Fruit fly (Drosophila melanogaster): Measurements from ENCODE around the gene CG42541.

The CG42541 gene

DNA sequence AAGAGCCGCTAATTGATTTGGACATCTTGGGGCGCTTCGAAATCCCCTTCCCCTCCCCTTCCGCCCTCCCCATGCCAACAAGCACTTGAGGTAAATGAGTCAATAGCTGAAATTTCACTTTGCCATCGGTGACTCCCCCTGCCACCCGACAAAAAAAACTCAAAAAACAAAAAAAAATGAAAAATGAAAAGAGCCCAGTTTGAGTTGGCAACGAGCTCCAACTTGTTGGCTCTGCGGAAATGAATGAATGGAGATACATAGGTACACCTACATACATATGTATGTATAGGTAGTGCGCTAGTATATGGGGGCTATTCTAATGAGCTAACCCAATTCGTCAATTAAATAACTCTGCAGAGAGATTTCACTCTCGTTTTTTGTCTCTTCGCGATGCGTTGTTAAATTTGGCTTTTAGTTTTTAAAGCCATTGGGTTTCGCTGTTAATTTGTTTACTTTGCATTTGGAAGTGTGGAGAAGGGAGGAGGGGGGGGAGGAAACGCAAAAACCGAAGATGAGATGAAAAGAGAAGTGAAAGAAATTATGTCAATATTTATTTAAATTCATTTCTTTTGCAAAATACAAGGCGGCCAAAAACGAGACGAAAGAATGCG lies 42.7 kb downstream of the CG42541 start:
- TF ChIP-seq CTCF (optimal IDR thresholded peaks at IDR 0.05) (no peak), CG8478 (optimal IDR thresholded peaks at IDR 0.05) (no peak)

DNA sequence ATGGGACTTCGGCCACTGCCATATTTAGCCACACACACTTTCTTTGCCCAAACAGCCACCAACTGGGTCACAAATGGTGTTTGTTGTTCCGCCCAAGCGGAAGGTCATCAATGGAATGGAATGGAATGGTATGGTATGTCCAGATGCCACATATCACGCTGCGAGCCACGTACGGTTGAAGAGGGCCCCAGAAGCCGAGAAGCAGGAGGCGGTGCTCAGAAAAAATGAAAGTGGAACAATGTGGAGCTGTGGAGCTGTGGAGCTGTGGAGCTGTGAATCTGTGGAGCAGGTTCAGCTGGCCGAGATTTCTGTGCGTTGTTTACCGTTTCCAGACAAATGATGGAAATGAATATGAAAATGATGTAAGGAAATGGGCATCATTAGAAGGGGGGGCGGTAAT lies 43.6 kb downstream of the CG42541 start:
- TF ChIP-seq CG8478 (optimal IDR thresholded peaks at IDR 0.05): no peak
- no peak for TF ChIP-seq CTCF (optimal IDR thresholded peaks at IDR 0.05)

DNA sequence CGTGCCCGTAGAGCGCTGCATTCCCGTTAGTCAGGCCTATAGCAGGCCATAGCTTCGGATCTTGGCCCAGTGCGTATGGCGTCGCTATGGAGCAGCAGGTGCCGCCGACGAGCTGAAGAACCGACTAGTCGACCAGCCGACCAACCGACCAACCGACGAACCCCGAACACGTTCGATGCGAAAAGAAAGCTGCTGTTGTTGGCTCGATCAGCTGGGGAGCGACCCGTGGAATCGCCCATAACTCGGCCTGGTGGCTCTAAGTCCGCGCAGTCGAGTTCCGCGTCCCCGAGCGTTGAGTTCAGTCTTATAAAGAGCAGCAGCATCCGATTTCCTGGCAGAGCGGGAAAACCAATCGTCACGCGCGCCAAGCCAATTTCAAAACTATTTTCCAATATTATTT lies 46.5 kb downstream of the CG42541 start, which contains the start of gene CG15239:
Gene CG15239, plus strand, starts transcription at position 265 of the 400 bp plus-strand sequence.
- no peak for TF ChIP-seq CG8478 (optimal IDR thresholded peaks at IDR 0.05)
- TF ChIP-seq CTCF (optimal IDR thresholded peaks at IDR 0.05): no peak

DNA sequence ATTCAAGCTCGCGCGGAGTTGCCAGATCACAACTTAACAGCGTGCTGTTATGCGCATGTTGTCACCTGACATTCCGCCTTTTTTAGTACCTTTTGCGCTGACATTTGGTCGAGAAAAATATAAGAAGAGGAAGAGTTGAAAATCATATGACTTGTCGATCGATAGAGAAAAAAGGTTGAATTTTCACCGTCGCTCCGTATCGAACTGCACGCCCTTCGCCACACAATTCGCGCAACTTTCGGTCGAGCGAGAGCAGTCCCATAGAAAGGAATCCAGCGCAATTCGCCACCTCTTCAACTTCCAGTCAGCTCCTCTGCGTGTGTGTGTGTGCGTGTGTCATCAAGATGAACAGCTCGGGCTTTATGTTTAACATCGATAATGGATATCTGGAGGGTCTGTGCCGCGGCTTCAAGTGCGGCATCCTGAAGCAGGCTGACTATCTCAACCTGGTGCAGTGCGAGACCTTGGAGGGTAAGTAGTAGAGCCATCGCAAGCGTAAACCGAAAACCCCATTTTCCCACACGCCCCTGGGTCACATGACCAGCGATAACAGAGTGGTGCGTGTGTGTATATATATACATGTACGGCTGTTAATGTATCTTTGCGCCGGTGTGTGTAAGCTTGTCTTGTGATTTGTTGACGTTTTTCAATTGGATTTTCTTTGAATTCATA lies 49.6 kb downstream of the CG42541 start, which contains the start of gene VhaAC39-1:
Gene VhaAC39-1, plus strand, starts transcription at position 104 of the 672 bp plus-strand sequence.
- TF ChIP-seq CTCF (optimal IDR thresholded peaks at IDR 0.05) (peak in 1 of 2 experiments; percentile 19), CG8478 (optimal IDR thresholded peaks at IDR 0.05) (no peak)

DNA sequence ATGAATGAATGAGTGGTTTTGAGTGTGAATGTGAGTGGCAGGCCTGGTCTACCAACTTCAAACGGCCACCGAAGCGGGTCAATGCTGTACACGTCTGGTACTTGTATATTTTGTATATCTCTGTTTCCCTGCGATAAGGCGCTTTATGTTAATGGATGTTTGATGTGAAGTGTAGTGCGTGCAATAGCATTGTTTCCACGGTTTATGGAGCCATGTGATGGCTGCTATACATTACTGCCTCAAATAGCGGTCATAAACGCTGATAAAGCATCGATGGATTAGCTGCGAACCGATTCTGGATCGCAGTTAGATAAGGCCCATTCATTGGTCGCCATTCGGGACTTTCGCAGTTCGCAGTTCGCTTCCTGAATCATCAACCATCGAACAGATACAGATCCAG lies 55.4 kb downstream of the CG42541 start:
- TF ChIP-seq CG8478 (optimal IDR thresholded peaks at IDR 0.05): no peak

DNA sequence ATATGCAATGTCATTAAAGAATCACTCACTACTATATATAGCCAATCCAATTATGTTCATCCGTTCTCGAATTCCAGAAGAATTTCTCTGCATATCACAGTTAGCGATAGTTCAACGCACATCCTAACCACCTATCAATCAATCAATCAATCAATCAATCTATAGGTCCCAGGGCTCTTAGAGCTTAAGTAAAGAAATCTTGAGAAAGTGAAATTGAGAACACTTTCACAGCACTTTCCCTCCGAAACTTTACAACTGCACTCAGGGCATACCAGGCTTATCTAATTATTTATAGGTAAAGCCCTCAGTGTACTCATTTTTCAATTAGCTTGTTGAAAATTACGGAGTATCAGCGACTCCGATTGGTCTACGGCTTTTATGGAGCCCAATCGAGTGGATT lies 55.9 kb downstream of the CG42541 start:
- TF ChIP-seq CG8478 (optimal IDR thresholded peaks at IDR 0.05): no peak
- no peak for TF ChIP-seq CTCF (optimal IDR thresholded peaks at IDR 0.05)

DNA sequence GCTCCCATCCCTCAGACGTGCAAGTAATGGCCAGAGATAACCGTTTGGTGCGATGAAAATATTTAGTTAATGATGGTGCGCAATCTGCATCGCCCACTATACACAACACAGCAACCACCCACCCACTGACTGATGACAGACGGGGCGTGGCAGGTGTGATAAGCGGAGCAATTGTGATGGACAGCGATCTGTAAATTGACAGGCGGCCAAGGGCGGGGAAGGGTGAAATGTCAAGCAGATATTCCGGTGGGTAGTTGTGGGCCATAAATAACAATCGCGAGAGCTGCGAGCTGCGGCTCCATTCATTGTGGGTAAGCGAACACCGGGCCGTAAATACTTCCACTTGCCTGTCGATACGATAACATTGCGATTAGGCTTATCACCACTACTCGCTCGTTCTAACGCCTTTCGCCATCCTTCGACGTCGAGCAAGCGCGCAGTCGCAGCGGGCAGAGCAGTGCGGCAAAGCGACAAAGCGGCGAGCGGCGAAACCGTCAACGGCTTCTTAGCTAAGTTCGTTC lies 58.4 kb downstream of the CG42541 start, which contains the start of gene yin:
Gene yin, minus strand, starts transcription at position 51 of the 521 bp plus-strand sequence.
- TF ChIP-seq CTCF (optimal IDR thresholded peaks at IDR 0.05): no peak
- TF ChIP-seq CG8478 (optimal IDR thresholded peaks at IDR 0.05): no peak

DNA sequence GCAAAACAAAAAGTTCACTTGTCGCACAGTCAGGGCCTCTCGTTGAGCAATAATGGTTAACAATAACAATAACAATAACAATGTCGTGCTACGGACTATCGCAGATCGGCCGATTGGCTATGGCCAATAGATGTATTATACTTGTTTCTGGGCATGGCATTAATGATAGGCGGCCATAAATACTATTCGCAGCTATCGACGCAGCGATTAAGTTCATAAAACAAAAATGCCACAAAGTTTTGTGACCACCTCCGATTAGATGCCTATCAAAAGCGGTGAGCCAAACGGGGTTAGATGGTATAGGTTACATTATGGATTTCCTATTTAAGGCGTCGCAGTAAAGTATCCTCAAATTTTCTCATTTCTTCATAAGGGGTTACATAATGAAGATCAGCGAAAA lies 59.8 kb downstream of the CG42541 start:
- no peak for TF ChIP-seq CTCF (optimal IDR thresholded peaks at IDR 0.05)

DNA sequence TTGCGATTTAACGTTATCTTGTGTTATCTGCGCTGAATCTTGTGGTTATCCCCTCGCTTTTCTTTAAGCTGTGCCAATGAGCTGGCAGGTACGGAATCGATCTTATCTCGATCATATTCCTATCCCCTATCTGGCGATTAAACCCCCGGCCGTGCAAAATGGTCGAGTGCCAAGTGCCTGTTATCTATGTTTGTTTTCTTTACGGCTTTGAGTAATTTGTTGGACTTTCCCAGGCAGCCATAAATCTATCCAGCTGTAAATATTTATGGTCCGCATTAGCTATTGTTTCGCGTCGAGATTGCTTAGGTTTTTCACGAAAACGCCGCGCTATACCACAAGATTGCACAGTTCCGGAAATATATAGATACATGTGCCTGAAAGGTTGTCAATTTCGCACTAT lies 61.3 kb downstream of the CG42541 start:
- TF ChIP-seq CG8478 (optimal IDR thresholded peaks at IDR 0.05): no peak

DNA sequence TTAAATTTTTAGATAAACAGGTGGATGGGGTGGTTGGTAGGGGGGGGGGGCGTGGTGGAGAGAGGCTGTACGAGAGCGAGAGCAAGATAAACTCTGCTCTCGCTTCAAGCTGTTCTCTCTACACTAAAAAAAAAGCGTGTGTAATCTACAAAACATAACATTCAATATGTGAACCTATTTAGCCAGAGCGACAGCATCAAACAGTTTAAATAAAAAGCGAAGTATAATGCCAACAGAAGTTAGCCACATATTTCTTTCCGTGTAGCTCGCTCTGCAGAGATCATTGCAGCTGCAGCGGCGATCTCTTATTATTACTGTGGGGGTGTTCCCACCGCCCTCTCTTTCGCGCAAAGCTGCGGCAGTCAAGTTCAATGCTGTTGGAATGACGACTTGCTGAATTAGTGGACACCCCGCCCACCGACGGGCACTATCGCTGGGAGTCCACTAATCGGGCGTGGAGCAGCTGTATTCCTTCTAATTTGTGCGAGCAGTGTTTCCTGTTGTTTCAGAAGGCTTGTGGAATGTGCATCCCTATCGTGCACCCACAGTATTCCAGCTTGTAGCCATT lies 61.8 kb downstream of the CG42541 start, which contains the start of gene CG2930:
Gene CG2930, plus strand, starts transcription at position 518 of the 568 bp plus-strand sequence.
- TF ChIP-seq CG8478 (optimal IDR thresholded peaks at IDR 0.05) (no peak), CTCF (optimal IDR thresholded peaks at IDR 0.05) (no peak)

DNA sequence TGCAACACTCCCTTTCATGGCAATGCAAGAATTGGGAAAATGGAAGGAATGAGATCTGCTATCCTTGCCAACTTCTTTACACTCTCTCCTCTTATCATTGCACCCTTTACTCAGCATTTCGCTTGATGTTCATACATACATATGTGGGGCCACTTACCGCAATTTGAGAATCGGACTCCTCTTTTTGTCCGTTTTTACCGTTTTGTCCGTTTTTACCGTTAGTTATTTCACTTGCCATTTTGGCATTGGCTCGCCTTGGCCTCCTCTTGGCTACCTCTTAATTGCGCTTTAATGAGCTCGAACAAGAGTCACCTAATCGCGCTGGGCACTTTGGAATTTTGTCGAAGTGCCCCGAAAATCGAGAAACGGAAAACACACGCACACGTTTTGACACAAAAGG lies 62.6 kb downstream of the CG42541 start:
- TF ChIP-seq CTCF (optimal IDR thresholded peaks at IDR 0.05) (no peak), CG8478 (optimal IDR thresholded peaks at IDR 0.05) (no peak)

DNA sequence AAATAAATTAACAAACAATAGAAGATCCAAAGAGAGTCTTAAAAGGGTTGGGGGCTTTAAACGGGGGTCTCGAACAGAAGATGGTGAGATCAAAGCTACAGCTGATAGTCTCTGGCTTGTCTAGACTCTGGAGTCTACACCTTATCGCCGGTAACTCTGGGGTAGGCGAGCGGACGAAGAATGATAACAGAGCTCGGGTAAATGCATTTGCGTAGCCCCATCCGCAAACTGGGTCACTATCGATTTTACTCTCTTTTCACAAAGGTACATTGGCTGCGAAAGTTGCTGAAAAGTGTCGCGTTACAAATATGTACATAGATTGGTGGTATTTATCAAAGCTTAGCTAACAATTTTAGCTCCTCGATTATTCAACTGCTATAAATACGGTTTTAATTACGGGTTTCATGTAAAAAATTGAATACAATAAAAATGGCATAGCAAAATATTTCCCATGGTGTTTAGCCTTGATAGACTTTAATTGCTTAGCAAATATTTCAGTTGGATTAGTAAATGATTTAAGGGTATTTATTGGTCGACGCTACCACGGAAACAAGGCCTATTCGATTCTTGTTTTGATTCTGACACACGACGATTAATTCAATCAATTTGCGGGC lies 63.4 kb downstream of the CG42541 start:
- TF ChIP-seq CTCF (optimal IDR thresholded peaks at IDR 0.05) (no peak), CG8478 (optimal IDR thresholded peaks at IDR 0.05) (no peak)

DNA sequence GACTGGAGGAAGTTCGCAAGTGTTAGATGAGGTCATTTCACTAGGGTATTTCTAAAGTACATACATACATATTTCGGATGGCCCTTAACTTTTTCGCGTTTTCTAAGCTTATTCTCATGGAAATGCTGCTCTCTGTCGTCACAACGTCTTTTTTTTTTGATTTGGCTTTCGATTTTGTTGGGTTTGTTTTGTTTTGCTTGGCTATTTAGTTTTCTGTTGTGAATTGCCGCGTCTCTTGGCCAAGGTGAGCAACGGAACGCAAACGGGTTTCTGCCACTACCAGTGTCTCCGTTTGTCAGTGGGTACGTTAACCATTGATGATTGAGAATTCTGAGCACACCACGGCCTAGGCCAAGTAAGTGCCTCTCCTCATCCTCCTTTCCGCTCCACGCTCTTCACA lies 64.3 kb downstream of the CG42541 start:
- TF ChIP-seq CG8478 (optimal IDR thresholded peaks at IDR 0.05) (no peak), CTCF (optimal IDR thresholded peaks at IDR 0.05) (no peak)

DNA sequence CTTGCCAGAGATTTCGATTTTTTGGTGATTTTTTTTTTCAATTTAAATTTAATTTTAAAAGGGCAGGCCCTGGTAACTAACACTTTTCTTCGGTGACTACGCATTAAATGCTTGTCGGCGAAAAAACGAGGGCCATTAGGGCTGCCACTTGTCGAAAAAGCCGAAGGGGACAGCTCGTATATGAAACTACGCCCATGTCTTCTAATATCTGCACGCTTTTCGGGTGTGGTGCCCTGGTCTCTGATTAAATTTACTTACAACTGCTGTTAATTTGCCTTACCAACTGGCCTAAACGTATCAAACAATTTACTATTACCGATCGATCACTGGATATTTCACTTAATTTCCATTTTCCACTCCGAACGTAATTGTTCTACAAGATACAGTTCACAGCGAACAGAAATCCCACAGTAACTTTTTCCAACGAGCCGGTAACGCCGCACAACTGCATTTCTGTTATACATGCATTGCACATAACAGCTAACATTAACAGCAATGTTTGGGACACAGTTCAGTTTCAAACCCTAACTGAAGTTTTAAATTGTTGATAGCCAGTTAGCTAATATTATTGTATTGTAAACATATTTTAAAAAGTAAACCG lies 68.0 kb downstream of the CG42541 start:
- TF ChIP-seq CTCF (optimal IDR thresholded peaks at IDR 0.05) (peak; percentile 50 to 58), CG8478 (optimal IDR thresholded peaks at IDR 0.05) (no peak)

DNA sequence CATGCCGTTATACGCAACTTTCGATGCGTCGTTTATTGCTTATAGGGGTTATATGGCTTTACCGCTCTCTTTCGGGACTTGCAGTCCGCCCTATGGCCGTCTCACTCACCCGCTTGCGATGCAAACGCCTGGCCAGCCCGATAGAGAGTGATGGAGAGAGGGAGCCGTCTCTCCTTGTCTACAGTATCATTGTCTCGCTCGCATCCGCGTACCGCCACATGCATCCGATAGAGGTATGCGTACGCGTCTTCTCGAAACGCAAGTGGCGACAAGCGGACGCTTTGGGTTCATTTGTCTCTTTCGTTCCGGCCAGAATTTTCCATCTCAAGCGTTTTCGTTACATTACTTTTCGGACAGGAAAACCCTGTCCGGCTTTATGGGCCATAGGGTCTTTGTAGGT lies 69.2 kb downstream of the CG42541 start:
- TF ChIP-seq CG8478 (optimal IDR thresholded peaks at IDR 0.05) (peak; percentile 84), CTCF (optimal IDR thresholded peaks at IDR 0.05) (peak; percentile 44 to 57)
